Fruit fly (Drosophila melanogaster): Measurements from ENCODE around the gene z.

z gene

dm6 chrX:2461421-2462393 is 14.1 kb downstream of the z start:
- TF ChIP-seq noc (tag; optimal IDR thresholded peaks at IDR 0.05), result no peak

dm6 chrX:2462919-2463544 is 15.5 kb downstream of the z start:
- no peak for TF ChIP-seq noc (tag; optimal IDR thresholded peaks at IDR 0.05)

dm6 chrX:2464189-2464588 is 16.6 kb downstream of the z start:
- no peak for TF ChIP-seq noc (tag; optimal IDR thresholded peaks at IDR 0.05)

- no peak for TF ChIP-seq noc (tag; optimal IDR thresholded peaks at IDR 0.05)
These were observed 18.1 kb downstream of the z start for dm6 chrX:2465687-2466086.

dm6 chrX:2466919-2467318 is 19.4 kb downstream of the z start:
- TF ChIP-seq noc (tag; optimal IDR thresholded peaks at IDR 0.05), result no peak

- no peak for TF ChIP-seq noc (tag; optimal IDR thresholded peaks at IDR 0.05)
These were observed 21.0 kb downstream of the z start for dm6 chrX:2468576-2468975.

- no peak for TF ChIP-seq noc (tag; optimal IDR thresholded peaks at IDR 0.05)
These were observed 22.4 kb downstream of the z start, which contains the start of gene boi for dm6 chrX:2469843-2470442. Gene boi, minus strand, starts transcription at chrX:2470043.

Data from whole organism, larva.